Fruit fly (Drosophila melanogaster) whole organism, embryonic: ENCODE data around the gene Snm1.

Experiments used
- Bgb ChIP-seq: fragments of 200-800 bp; sonication (Bioruptor generic); IDR thresholded peaks from 2 replicates; pipeline ENCODE4 v1.3.6; 2022; ENCODE audit warnings: missing biosample characterization, missing genetic modification characterization; ENCODE audit not compliant: partially characterized antibody
- CG11560 ChIP-seq: fragments of 200-800 bp; sonication (Bioruptor generic); IDR thresholded peaks from 3 replicates; pipeline ENCODE4 v1.3.6; 2022; ENCODE audit warnings: missing biosample characterization, missing genetic modification characterization
- CG12299 ChIP-seq: fragments of 200-800 bp; sonication (Bioruptor generic); optimal IDR thresholded peaks from 2 replicates; lab custom pipeline; 2018; ENCODE audit warnings: missing biosample characterization, mild to moderate bottlenecking, missing genetic modification characterization
- CG13287 ChIP-seq: fragments of 200-800 bp; sonication (Bioruptor generic); IDR thresholded peaks from 2 replicates; pipeline ENCODE4 v1.3.6; 2022; ENCODE audit warnings: missing biosample characterization, missing genetic modification characterization; ENCODE audit not compliant: partially characterized antibody
- CG14710 ChIP-seq: fragments of 200-800 bp; sonication (Bioruptor generic); optimal IDR thresholded peaks from 3 replicates; lab custom pipeline; 2019; ENCODE audit warnings: missing biosample characterization, mild to moderate bottlenecking, missing genetic modification characterization, moderate library complexity
- CG14860 ChIP-seq: fragments of 200-800 bp; sonication (Bioruptor generic); IDR thresholded peaks from 3 replicates; pipeline ENCODE4 v1.3.6; 2022; ENCODE audit warnings: missing biosample characterization, missing genetic modification characterization; ENCODE audit not compliant: partially characterized antibody
- CG15514 ChIP-seq: fragments of 200-800 bp; sonication (Bioruptor generic); optimal IDR thresholded peaks from 3 replicates; lab custom pipeline; 2017; ENCODE audit warnings: missing biosample characterization, missing genetic modification characterization, mild to moderate bottlenecking, moderate library complexity, missing genetic modification reagents
- CG1603 ChIP-seq: fragments of 200-800 bp; sonication (Bioruptor generic); optimal IDR thresholded peaks from 2 replicates; lab custom pipeline; 2019; ENCODE audit warnings: missing biosample characterization, mild to moderate bottlenecking, missing genetic modification characterization, moderate library complexity
- CG1647 ChIP-seq: fragments of 200-800 bp; sonication (Bioruptor generic); optimal IDR thresholded peaks from 3 replicates; lab custom pipeline; 2016; ENCODE audit warnings: missing biosample characterization, missing genetic modification characterization
- CG2129 ChIP-seq: fragments of 200-800 bp; sonication (Bioruptor generic); IDR thresholded peaks from 2 replicates; pipeline ENCODE4 v1.3.6; 2022; ENCODE audit warnings: missing biosample characterization, missing genetic modification characterization; ENCODE audit not compliant: partially characterized antibody
- CG2199 ChIP-seq: fragments of 200-800 bp; sonication (Bioruptor generic); IDR thresholded peaks from 3 replicates; pipeline ENCODE4 v1.3.6; 2022; ENCODE audit warnings: missing biosample characterization, missing genetic modification characterization
- CG34224 ChIP-seq: fragments of 200-800 bp; sonication (Bioruptor generic); IDR thresholded peaks from 3 replicates; pipeline ENCODE4 v1.3.6; 2022; ENCODE audit warnings: missing biosample characterization, missing genetic modification characterization; ENCODE audit not compliant: partially characterized antibody
- CG42726 ChIP-seq: fragments of 200-800 bp; sonication (Bioruptor generic); IDR thresholded peaks from 2 replicates; pipeline ENCODE4 v1.3.6; 2022; ENCODE audit warnings: missing biosample characterization, missing genetic modification characterization; ENCODE audit not compliant: partially characterized antibody
- CG6791 ChIP-seq: fragments of 200-800 bp; sonication (Bioruptor generic); IDR thresholded peaks from 3 replicates; pipeline ENCODE4 v1.3.6; 2022; ENCODE audit warnings: missing biosample characterization, missing genetic modification characterization; ENCODE audit not compliant: partially characterized antibody
- CG7963 ChIP-seq: fragments of 200-800 bp; sonication (Bioruptor generic); IDR thresholded peaks from 3 replicates; pipeline ENCODE4 v1.3.6; 2022; ENCODE audit warnings: missing biosample characterization, missing genetic modification characterization; ENCODE audit not compliant: partially characterized antibody
- CG8281 ChIP-seq: fragments of 200-800 bp; sonication (Bioruptor generic); optimal IDR thresholded peaks from 2 replicates; lab custom pipeline; 2018; ENCODE audit warnings: missing biosample characterization, mild to moderate bottlenecking, missing genetic modification characterization, moderate library complexity
- Dll ChIP-seq: fragments of 200-800 bp; sonication (Bioruptor generic); IDR thresholded peaks from 4 replicates; pipeline ENCODE4 v1.3.6; 2022; ENCODE audit warnings: missing biosample characterization, missing genetic modification characterization; ENCODE audit not compliant: partially characterized antibody
- Doc3 ChIP-seq: fragments of 200-800 bp; sonication (Bioruptor generic); IDR thresholded peaks from 3 replicates; pipeline ENCODE4 v1.3.6; 2022; ENCODE audit warnings: missing biosample characterization, missing genetic modification characterization; ENCODE audit not compliant: partially characterized antibody
- Dp ChIP-seq: fragments of 200-800 bp; sonication (Bioruptor generic); optimal IDR thresholded peaks from 2 replicates; lab custom pipeline; 2018; ENCODE audit warnings: missing biosample characterization, mild to moderate bottlenecking, missing genetic modification characterization, moderate library complexity
- Dref ChIP-seq: fragments of 200-800 bp; sonication (Bioruptor generic); IDR thresholded peaks from 2 replicates; pipeline ENCODE4 v1.3.6; 2022; ENCODE audit warnings: missing biosample characterization, missing genetic modification characterization
- Drgx ChIP-seq: fragments of 200-800 bp; sonication (Bioruptor generic); IDR thresholded peaks from 2 replicates; pipeline ENCODE4 v1.3.6; 2022; ENCODE audit warnings: missing biosample characterization, missing genetic modification characterization
- HmgZ ChIP-seq: fragments of 200-800 bp; sonication (Bioruptor generic); optimal IDR thresholded peaks from 2 replicates; lab custom pipeline; 2018; ENCODE audit warnings: missing biosample characterization, mild to moderate bottlenecking, missing genetic modification characterization
- MBD-R2 ChIP-seq: fragments of 200-800 bp; sonication (Bioruptor generic); IDR thresholded peaks from 2 replicates; pipeline ENCODE4 v1.3.6; 2022; ENCODE audit warnings: missing biosample characterization, missing genetic modification characterization
- Mad ChIP-seq: fragments of 200-800 bp; sonication (Bioruptor generic); optimal IDR thresholded peaks from 2 replicates; lab custom pipeline; 2016; ENCODE audit warnings: missing biosample characterization, missing genetic modification characterization
- Opbp ChIP-seq: fragments of 200-800 bp; sonication (Bioruptor generic); IDR thresholded peaks from 3 replicates; pipeline ENCODE4 v1.3.6; 2022; ENCODE audit warnings: missing biosample characterization, missing genetic modification characterization; ENCODE audit not compliant: partially characterized antibody
- Scr ChIP-seq: fragments of 200-800 bp; sonication (Bioruptor generic); IDR thresholded peaks from 2 replicates; pipeline ENCODE4 v1.3.6; 2022; ENCODE audit warnings: missing biosample characterization, missing genetic modification characterization; ENCODE audit not compliant: partially characterized antibody
- Sin3A ChIP-seq: fragments of >200 bp; optimal IDR thresholded peaks from 2 replicates; lab custom pipeline; 2018
- amos ChIP-seq: fragments of 200-800 bp; sonication (Bioruptor generic); IDR thresholded peaks from 2 replicates; pipeline ENCODE4 v1.3.6; 2022; ENCODE audit warnings: missing biosample characterization, missing genetic modification characterization; ENCODE audit not compliant: partially characterized antibody
- ase ChIP-seq: fragments of 200-800 bp; sonication (Bioruptor generic); IDR thresholded peaks from 3 replicates; pipeline ENCODE4 v1.3.6; 2022; ENCODE audit warnings: missing biosample characterization, missing genetic modification characterization
- ato ChIP-seq: fragments of 200-800 bp; sonication (Bioruptor generic); IDR thresholded peaks from 2 replicates; pipeline ENCODE4 v1.3.6; 2022; ENCODE audit warnings: missing biosample characterization, missing genetic modification characterization; ENCODE audit not compliant: partially characterized antibody
- bbx ChIP-seq: fragments of 200-800 bp; sonication (Bioruptor generic); IDR thresholded peaks from 2 replicates; pipeline ENCODE4 v1.3.6; 2022; ENCODE audit warnings: missing biosample characterization, missing genetic modification characterization; ENCODE audit not compliant: partially characterized antibody
- chinmo ChIP-seq: fragments of 200-800 bp; sonication (Bioruptor generic); IDR thresholded peaks from 4 replicates; pipeline ENCODE4 v1.3.6; 2022; ENCODE audit warnings: missing biosample characterization, missing genetic modification characterization; ENCODE audit not compliant: partially characterized antibody
- hb ChIP-seq: fragments of 200-800 bp; sonication (Bioruptor generic); IDR thresholded peaks from 3 replicates; pipeline ENCODE4 v1.3.6; 2022; ENCODE audit warnings: missing biosample characterization, missing genetic modification characterization; ENCODE audit not compliant: partially characterized antibody
- hbn ChIP-seq: fragments of 200-800 bp; sonication (Bioruptor generic); IDR thresholded peaks from 2 replicates; pipeline ENCODE4 v1.3.6; 2022; ENCODE audit warnings: missing biosample characterization, missing genetic modification characterization; ENCODE audit not compliant: partially characterized antibody
- knrl ChIP-seq: fragments of 200-800 bp; sonication (Bioruptor generic); IDR thresholded peaks from 3 replicates; pipeline ENCODE4 v1.3.6; 2022; ENCODE audit warnings: missing biosample characterization, missing genetic modification characterization; ENCODE audit not compliant: partially characterized antibody
- maf-S ChIP-seq: fragments of 200-800 bp; sonication (Bioruptor generic); optimal IDR thresholded peaks from 2 replicates; lab custom pipeline; 2016; ENCODE audit warnings: missing biosample characterization, missing genetic modification characterization
- sens ChIP-seq: fragments of 200-800 bp; sonication (Bioruptor generic); peaks from one replicate; lab custom pipeline; 2016; ENCODE audit warnings: missing biosample characterization, missing genetic modification characterization
- stwl ChIP-seq: fragments of 200-800 bp; sonication (Bioruptor generic); optimal IDR thresholded peaks from 3 replicates; lab custom pipeline; 2018; ENCODE audit warnings: missing biosample characterization, mild to moderate bottlenecking, missing genetic modification characterization, moderate library complexity
- trem ChIP-seq: fragments of 200-800 bp; optimal IDR thresholded peaks from 3 replicates; lab custom pipeline; 2019; ENCODE audit warnings: missing biosample characterization, mild to moderate bottlenecking, missing genetic modification characterization, moderate library complexity
- tup ChIP-seq: fragments of 200-800 bp; sonication (Bioruptor generic); optimal IDR thresholded peaks from 2 replicates; lab custom pipeline; 2016; ENCODE audit warnings: missing biosample characterization, mild to moderate bottlenecking, missing genetic modification characterization, moderate library complexity
- unc-4 ChIP-seq: fragments of 200-800 bp; sonication (Bioruptor generic); IDR thresholded peaks from 2 replicates; pipeline ENCODE4 v1.3.6; 2022; ENCODE audit warnings: missing biosample characterization, missing genetic modification characterization; ENCODE audit not compliant: partially characterized antibody
- vfl ChIP-seq: fragments of 200-800 bp; sonication (Bioruptor generic); optimal IDR thresholded peaks from 2 replicates; lab custom pipeline; 2016; ENCODE audit warnings: missing biosample characterization, missing genetic modification characterization
- zen2 ChIP-seq: fragments of 200-800 bp; sonication (Bioruptor generic); IDR thresholded peaks from 3 replicates; pipeline ENCODE4 v1.3.6; 2022; ENCODE audit warnings: missing biosample characterization, missing genetic modification characterization; ENCODE audit not compliant: partially characterized antibody

The Snm1 gene

DNA sequence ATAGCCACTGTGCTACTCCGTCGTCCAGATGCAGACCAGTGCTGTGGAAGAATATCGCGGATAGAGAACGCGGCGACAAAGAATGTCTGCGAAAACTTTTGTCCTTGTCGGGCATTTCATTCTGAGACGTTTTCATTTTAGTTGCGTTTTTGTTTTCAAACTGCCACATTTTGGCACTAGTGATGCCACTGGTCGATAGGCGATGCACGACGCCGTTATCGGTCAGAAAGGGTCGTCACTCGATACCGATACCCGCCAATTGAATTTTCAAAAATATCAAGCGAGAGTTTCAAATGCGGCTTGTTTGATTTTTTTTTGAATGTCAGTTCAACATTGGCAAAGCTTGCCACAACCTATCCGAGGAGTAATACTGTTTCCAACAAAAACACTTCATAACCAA lies 4.4 kb upstream of the Snm1 start (continued):
- TF ChIP-seq CG13287 (GFP tag; lab: Robert Waterston, UW) = peak; percentile 78
- TF ChIP-seq Drgx = no peak
- TF ChIP-seq CG15514 (GFP tag; lab: Kevin White, UChicago) = peak; percentile 51
- TF ChIP-seq Sin3A = peak; percentile 16
- TF ChIP-seq CG8281 (tag; lab: Kevin White, UChicago) = no peak
- TF ChIP-seq CG11560 (tag; lab: Robert Waterston, UW) = 0 out of 3 replicates have a peak, but pooled peaks have one; percentile 42
- peak; percentile 66; the same call in 2 of the 3 replicates for TF ChIP-seq CG14860
- peak; percentile 67 for TF ChIP-seq unc-4 (GFP tag; lab: Robert Waterston, UW)
- peak; percentile 82 for TF ChIP-seq Bgb (GFP tag; lab: Robert Waterston, UW)
- peak; percentile 56 for TF ChIP-seq ato (GFP tag; lab: Robert Waterston, UW)
- TF ChIP-seq CG2199 = 0 out of 3 replicates have a peak, but pooled peaks have one; percentile 45
- peak; percentile 69 for TF ChIP-seq Scr
- TF ChIP-seq CG14710 = peak; percentile 27
- peak; percentile 69 for TF ChIP-seq CG34224 (GFP tag; lab: Robert Waterston, UW)
- peak; percentile 46; the same call in 1 of the 2 replicates for TF ChIP-seq CG42726 (GFP tag; lab: Robert Waterston, UW)
- peak; percentile 72 for TF ChIP-seq Dll (GFP tag; lab: Robert Waterston, UW)
- TF ChIP-seq knrl = peak; percentile 51; the same call in 1 of the 3 replicates
- peak; percentile 65 for TF ChIP-seq CG6791 (GFP tag; lab: Robert Waterston, UW)
- peak; percentile 35 for TF ChIP-seq trem (tag; lab: Kevin White, UChicago)
- TF ChIP-seq zen2 = peak; percentile 82; the same call in 2 of the 3 replicates
- TF ChIP-seq HmgZ (tag; lab: Kevin White, UChicago) = peak; percentile 11
- peak; percentile 71; the same call in 2 of the 3 replicates for TF ChIP-seq Opbp
- TF ChIP-seq stwl (tag; lab: Kevin White, UChicago) = peak; percentile 59
- no peak for TF ChIP-seq Mad
- 0 out of 4 replicates have a peak, but pooled peaks have one; percentile 55 for TF ChIP-seq chinmo (GFP tag; lab: Robert Waterston, UW)
- TF ChIP-seq CG7963 (GFP tag; lab: Robert Waterston, UW) = peak; percentile 54; the same call in 1 of the 3 replicates
- TF ChIP-seq ase (GFP tag; lab: Robert Waterston, UW) = no peak
- peak; percentile 70 for TF ChIP-seq bbx (GFP tag; lab: Robert Waterston, UW)
- TF ChIP-seq Doc3 = peak; percentile 48
- no peak for TF ChIP-seq CG12299 (tag; lab: Kevin White, UChicago)
- no peak for TF ChIP-seq CG1647 (GFP tag; lab: Kevin White, UChicago)
- TF ChIP-seq Dp (GFP tag; lab: Kevin White, UChicago) = peak; percentile 93
- TF ChIP-seq hb (GFP tag; lab: Robert Waterston, UW) = peak; percentile 64; the same call in 1 of the 3 replicates
- no peak for TF ChIP-seq tup (GFP tag; lab: Kevin White, UChicago)
- TF ChIP-seq amos (GFP tag; lab: Robert Waterston, UW) = peak; percentile 72
- TF ChIP-seq Dref (GFP tag; lab: Robert Waterston, UW) = peak; percentile 90
- peak; percentile 61; the same call in 1 of the 2 replicates for TF ChIP-seq MBD-R2 (GFP tag; lab: Robert Waterston, UW)
- TF ChIP-seq hbn (GFP tag; lab: Robert Waterston, UW) = peak; percentile 53
- TF ChIP-seq maf-S (GFP tag; lab: Kevin White, UChicago) = no peak
- peak; percentile 52 for TF ChIP-seq CG1603 (tag; lab: Kevin White, UChicago)
- no peak for TF ChIP-seq vfl
- peak; percentile 62 for TF ChIP-seq sens (GFP tag; lab: Kevin White, UChicago)
- no peak for TF ChIP-seq CG2129
- TF ChIP-seq, all 482 proteins: peak for 52
